Fruit fly (Drosophila melanogaster): Measurements from ENCODE around the gene teq.

Gene teq

DNA sequence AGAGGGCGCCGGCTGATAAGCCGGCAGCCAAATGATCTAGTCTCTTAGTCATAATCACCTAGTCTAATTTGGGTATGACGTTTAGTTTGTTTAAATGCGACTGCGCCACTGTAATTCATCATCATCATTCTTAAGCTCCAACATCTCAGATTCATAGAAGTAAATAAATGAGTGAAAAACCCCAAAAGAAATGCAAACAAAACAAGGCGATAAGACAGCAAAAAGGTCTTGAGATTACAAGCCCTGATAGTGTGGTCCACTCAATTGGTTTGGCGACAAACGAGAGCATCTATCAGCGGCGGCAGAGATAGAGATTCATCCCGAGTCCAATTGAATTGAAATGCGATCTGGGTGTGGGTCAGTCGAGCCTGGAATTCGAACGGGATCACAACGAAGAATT lies at the start of gene teq:
Gene teq (plus strand): TSS at position 359 of the 400 bp plus-strand sequence.
- no peak for TF ChIP-seq CG17801 (GFP tag; optimal IDR thresholded peaks at IDR 0.05; ENCODE audit: partially characterized antibody)

DNA sequence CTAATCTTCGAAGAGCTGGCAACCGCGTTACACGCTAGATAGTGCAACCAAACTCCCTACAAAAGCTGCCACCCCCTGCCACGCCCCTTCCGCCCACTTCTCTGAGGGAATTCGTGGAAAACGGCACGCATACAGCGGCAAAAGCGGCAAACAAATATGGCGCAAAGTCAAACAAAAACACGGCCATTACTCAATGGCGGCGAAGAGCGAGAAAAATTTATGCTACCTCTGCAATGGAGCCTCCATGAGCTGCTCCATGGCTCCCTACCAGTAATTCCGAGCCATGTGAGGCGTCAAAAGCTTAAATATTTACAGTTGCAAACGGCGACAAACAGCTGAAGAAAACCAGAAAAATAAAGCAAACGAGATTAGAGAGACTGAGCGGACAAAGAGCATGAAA lies 49.7 kb upstream of the teq start:
- no peak for TF ChIP-seq CG17801 (GFP tag; optimal IDR thresholded peaks at IDR 0.05; ENCODE audit: partially characterized antibody)

DNA sequence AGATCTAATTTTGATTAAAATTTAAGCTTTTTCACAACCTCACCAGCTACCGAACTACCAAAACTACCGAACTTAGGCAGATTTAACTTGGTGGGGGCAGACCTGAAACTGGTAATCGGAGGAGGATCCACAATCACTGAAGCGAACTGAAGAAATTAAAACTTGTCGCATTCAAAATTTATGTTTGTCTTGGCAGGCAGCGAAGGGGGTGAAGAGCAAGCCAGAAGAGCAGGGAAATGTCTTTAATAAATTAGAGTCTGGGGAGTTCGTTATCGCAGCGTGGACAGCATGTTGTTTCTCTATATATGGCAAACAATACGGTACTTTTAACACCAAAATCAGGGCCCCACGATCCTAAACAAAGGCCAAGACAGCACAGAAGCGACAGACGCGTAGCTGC lies 49.3 kb upstream of the teq start:
- no peak for TF ChIP-seq CG17801 (GFP tag; optimal IDR thresholded peaks at IDR 0.05; ENCODE audit: partially characterized antibody)

DNA sequence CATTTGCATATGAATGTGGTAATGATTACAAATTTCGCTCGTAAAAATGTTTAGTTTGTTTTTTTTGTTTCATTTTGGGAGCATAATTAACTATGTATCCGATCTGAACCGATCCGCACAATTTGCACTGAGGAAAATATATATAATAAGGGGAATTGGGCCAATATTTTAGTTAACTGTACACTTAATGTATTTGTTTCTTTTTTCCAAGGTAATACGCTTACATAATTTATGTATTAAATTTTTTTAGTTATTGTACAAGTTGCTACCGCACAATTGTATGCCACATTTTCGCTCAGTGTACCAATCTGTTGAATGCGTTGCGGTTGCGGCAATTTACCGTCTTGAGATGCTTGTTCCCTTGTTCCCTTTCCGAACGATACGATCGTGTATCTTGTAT lies 48.8 kb upstream of the teq start:
- TF ChIP-seq CG17801 (GFP tag; optimal IDR thresholded peaks at IDR 0.05; ENCODE audit: partially characterized antibody): no peak

DNA sequence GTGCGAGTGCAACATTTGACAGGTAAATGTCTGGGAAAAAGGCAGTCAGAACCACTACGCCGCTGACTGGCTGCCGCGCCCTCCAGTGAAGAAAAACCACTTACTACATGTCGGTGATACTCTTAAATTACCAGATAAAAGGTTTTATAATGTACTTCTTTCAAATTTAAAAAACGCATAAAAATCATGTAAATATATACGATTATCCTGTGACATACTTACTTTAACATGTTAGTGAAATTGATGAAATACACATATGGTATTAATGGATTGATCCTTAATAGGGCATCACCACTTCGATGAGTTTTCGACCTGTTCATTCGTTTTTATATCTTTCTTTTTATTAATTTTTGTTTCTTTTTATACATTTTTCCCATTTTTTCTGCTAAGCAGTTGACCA lies 47.9 kb upstream of the teq start:
- TF ChIP-seq CG17801 (GFP tag; optimal IDR thresholded peaks at IDR 0.05; ENCODE audit: partially characterized antibody): no peak

DNA sequence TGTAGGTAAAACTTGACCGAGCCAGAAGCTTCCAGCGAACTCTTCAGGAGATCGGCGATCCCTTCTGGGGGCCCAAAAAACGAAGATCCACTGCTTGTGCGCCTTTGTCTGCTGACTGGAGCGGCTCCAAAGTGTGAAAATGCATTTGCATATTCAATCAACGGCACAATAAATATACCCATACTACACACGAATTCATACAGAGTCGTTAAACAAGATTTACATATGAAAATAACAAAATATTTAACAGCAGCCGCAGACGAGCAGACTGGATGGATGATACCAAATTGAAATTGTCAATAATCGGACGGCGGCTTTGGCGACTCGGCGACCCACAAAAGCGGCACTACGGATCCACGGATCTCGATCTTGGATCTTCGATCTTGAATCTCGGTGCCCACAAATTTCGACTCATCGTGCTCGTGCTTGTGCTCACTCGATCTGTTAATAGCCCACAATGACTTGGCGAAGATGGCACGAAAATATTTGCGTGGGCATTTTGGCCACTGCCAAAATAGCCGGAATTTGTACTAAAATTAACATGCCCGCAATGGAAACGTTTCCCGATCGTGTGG lies 47.2 kb upstream of the teq start:
- no peak for TF ChIP-seq CG17801 (GFP tag; optimal IDR thresholded peaks at IDR 0.05; ENCODE audit: partially characterized antibody)

DNA sequence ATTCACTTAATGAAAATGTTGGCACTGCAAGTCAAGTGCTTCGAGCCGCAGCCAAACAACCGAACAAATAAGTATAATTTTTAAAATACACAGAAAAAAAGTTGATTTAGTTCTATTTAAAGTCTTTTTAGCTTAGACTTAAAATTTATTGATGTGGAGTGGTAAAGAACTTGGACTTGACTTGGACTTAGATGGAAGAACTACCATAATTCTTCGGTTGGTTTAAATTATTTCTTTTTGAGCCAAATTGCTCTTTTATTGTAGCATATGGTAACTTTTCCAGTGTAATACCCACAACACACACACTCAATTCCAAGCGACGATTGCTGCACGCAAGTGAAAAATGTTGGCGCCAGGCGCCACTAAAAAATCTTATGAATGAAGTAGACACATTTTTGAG lies 46.4 kb upstream of the teq start:
- TF ChIP-seq CG17801 (GFP tag; optimal IDR thresholded peaks at IDR 0.05; ENCODE audit: partially characterized antibody): no peak

DNA sequence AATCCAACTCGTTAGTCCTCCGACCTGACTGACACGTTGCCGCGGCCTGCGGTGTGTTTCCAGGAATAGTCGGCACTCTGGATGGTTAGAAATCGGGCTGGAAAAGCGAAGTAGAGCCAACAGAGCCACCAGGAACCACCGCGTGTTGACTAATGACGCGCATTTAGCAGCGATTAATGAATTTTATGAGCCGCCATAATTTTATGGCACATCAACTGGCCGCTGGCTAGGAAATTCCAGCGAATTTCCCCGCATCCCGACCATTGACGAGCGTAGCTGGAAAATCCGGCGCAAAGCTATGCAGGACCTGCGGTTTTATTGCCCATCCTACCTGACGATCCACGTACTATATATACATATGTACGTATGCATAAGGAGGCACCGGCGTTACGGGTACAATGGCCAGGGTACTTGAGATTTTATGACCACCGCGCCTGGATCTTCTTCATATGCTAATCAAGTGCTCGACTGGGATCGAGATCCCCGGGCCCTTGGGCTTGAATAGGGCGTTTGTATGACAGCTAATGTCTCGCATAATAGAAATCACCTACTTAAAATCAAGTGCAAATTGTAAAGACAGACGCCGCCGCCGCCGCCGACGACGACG lies 45.2 kb upstream of the teq start:
- TF ChIP-seq CG17801 (GFP tag; optimal IDR thresholded peaks at IDR 0.05; ENCODE audit: partially characterized antibody): no peak

DNA sequence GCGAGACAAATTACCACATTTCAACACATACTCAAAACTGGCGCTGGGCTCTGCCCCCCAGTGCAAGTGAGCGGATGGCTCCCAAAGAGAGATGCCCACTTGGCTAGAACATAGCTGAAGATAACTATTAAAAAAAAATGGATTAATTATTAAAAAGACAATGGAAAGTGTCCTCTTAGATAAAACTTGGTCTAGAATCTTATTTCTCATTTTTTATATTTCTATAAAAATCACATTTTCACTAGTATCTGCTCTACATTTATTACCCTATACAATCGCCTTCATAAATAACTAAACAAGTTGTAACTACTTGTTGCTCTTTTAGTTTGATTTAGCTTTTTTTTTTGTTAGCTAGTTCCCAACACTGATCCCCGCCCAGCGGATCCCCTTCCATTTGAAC lies 41.6 kb upstream of the teq start:
- TF ChIP-seq CG17801 (GFP tag; optimal IDR thresholded peaks at IDR 0.05; ENCODE audit: partially characterized antibody): no peak

DNA sequence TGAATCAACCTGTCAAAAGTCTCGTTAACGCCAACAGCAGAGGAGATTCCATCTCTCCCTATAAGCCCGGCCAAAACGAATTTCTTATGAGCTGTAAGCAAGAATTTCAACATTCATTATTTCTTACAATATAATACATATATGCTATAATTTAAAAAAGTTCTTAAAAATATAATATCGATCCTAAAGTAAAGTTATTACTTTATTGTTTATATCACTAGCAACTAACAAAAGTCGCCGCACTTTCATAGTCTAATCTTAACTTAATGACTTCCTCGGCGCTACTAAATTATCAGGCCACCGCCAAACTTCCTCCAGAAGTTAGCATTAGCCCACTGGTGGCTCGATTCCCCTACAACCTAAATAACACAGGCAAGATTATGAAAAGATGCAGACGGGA lies 40.9 kb upstream of the teq start:
- no peak for TF ChIP-seq CG17801 (GFP tag; optimal IDR thresholded peaks at IDR 0.05; ENCODE audit: partially characterized antibody)

DNA sequence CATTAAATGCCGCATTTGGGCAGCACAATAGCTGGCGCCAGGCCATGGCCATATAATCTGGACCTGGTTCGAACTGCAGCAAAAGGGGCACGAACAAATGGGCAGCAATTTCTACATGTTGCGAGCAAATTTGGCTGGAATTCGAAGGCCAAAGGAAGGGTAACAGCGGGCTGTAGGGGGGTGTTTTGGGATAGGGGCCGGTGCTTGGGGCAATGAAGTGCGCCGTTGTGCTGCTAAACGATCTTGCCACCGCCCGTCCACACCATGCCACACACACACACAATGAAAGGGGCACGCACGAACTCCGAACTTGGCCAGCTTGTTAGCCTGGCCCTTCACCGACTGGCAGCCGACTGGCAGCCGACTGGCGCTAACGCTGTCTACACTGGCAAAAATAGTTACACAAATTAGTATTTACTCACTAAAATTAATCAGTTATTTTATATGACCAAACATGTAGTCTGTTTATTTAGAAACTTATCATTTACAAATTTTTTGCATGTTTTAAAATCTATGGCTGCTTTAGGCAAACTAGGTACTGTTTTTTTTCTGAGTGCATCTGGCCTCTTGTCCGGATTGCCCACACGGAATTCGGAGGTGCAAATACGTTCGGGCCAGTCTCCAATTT lies 40.3 kb upstream of the teq start:
- no peak for TF ChIP-seq CG17801 (GFP tag; optimal IDR thresholded peaks at IDR 0.05; ENCODE audit: partially characterized antibody)

DNA sequence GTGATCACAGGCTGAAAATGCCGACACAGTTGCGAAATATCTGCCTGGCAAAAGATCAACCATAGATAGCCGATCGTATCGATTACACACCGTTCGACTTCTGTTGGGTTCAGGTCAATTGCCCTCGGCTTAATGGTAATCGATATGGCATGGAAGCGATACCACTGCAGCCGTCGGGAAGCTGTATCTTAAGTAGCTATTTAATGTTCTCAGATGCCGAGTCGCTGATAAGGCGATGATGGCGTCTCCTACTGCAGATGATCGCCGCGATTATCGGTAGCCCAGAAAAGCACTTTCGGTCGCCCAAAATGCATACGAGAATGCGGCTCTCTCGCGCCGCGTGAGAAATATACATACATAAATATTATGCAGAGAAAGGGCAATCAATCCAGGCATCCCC lies 36.8 kb upstream of the teq start:
- no peak for TF ChIP-seq CG17801 (GFP tag; optimal IDR thresholded peaks at IDR 0.05; ENCODE audit: partially characterized antibody)

DNA sequence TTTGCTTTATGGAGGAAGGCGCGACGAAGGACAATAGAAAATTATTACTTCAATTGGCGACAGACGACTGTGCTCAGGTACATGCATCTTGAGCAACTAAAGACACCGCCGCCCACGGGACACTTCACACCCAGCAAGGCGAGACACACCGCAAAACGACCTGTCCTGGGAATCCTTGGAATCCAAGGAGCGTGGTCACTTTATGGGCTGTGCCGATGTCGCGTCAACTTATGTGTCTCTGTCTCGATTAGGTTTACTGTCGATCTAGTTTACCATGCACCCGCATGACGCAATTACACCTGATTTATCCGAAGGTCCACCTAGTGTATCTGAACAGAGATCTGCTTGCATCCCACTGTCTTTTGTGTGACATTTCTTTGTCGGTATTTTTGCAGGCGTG lies 35.3 kb upstream of the teq start:
- TF ChIP-seq CG17801 (GFP tag; optimal IDR thresholded peaks at IDR 0.05; ENCODE audit: partially characterized antibody): no peak

DNA sequence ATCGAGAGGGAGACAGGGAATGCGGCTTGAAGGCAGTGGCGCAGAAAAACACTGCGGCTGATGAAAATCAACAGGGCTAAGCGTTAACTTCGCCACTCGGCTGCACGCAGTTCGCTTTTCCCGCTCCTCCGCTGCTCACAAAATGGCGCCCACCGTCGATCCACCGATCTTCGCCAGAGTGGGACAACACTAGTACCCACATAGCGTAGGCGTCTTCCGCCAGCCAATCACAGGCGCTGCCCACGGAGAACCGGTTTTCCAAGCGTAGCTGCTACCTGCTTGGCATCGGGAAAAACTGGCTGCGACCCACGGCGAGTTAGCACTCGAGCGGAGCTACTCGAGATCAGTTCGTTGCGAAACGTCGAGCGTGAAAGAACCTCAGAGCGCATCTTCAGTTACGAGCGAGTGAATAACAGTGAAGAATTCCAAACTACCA lies 33.4 kb upstream of the teq start, which contains the start of gene Doc1:
Gene Doc1 (plus strand): TSS at position 334 of the 436 bp plus-strand sequence.
- no peak for TF ChIP-seq CG17801 (GFP tag; optimal IDR thresholded peaks at IDR 0.05; ENCODE audit: partially characterized antibody)

DNA sequence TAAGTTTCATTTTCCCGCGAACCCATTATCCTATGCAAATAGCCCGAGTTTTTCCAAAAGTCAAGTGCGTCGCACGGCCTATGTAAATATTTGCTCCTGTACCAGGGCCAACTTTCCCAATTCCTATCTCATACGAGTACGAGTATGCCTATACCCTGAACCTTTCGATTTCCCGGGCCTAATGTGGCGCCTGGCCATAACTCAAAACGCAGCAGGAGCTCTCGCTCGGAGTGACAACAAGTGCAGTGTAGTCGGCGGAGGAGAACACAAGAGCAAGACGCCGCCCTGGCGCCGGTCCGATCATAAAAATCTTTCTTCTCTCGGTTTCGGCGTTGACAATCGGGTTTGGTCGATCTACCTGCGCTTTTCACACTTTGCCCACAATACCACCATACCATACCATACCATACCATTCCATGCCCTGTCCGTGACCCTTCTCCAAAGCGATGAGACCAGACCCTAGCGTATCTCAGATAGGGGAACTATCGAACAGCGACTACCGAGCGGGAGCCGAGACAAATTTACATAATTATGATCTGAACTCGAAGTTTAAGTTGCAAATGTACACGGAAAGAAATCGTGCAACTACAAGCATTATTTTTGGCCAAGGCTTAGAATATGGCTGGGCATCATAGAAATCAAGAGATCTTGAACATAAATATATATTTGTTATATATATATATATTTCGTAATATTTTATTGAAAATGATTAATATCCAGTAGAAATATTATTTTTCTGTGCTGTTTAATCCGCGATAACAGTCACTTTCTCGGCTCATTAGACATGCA lies 32.0 kb upstream of the teq start:
- no peak for TF ChIP-seq CG17801 (GFP tag; optimal IDR thresholded peaks at IDR 0.05; ENCODE audit: partially characterized antibody)

DNA sequence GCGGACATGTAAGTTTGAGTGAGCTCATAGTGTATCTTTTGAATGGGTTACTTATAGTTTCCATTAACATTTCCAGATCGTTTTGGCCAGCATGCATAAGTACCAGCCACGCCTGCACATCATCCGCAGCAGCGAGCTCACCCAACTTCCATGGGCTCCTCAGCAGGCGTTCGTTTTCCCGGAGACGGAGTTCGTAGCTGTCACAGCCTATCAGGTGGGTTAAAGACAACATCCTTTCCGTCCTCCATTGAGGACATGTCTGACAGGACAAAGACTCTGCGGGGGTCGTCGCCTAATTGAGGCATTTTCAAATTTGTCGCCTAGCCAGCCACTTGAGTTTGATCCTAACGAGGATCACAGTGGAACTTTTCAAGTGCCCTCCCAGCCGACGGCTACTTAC lies 30.8 kb upstream of the teq start:
- no peak for TF ChIP-seq CG17801 (GFP tag; optimal IDR thresholded peaks at IDR 0.05; ENCODE audit: partially characterized antibody)
